Worm (Caenorhabditis elegans): Measurements from ENCODE around the gene srh-17.

- TF ChIP-seq ces-1 (GFP tag; optimal IDR thresholded peaks at IDR 0.05), result no peak
- TF ChIP-seq nhr-11 (tag; optimal IDR thresholded peaks at IDR 0.05), result no peak
- TF ChIP-seq nhr-76 (tag; optimal IDR thresholded peaks at IDR 0.05), result no peak
- TF ChIP-seq elt-3 (tag; optimal IDR thresholded peaks at IDR 0.05), result no peak
- no peak for TF ChIP-seq elt-2 (tag; optimal IDR thresholded peaks at IDR 0.05)
- no peak for TF ChIP-seq ets-5 (GFP tag; IDR thresholded peaks at IDR 0.05)
- TF ChIP-seq mdl-1 (tag; optimal IDR thresholded peaks at IDR 0.05), result no peak
- TF ChIP-seq mab-9 (GFP tag; IDR thresholded peaks at IDR 0.05), result no peak
These were observed 22.8 kb downstream of the srh-17 start for ce11 chrV:14683926-14684325.

All from whole organism, L1 larva.